Worm (Caenorhabditis elegans) whole organism, L3 larva: ENCODE data around the gene srz-58.

Experiments
- R02D3.7 ChIP-seq: fragments of 150-350 bp; optimal IDR thresholded peaks from 2 replicates; lab custom pipeline; 2014; ENCODE audit warnings: missing biosample characterization, missing genetic modification characterization
- ZK546.5 ChIP-seq: sonication (generic microtip); optimal IDR thresholded peaks from 2 replicates; lab custom pipeline; 2017; ENCODE audit warnings: missing biosample characterization, missing genetic modification characterization
- aly-2 ChIP-seq: fragments of 150-350 bp; optimal IDR thresholded peaks from 2 replicates; lab custom pipeline; 2014; ENCODE audit warnings: missing biosample characterization, missing genetic modification characterization
- ama-1 ChIP-seq: fragments of 150-350 bp; optimal IDR thresholded peaks from 2 replicates; lab custom pipeline; 2018
- ceh-28 ChIP-seq: fragments of 150-350 bp; optimal IDR thresholded peaks from 2 replicates; lab custom pipeline; 2014; ENCODE audit warnings: missing biosample characterization, missing genetic modification reagents, missing genetic modification characterization
- ceh-82 ChIP-seq: fragments of 150-350 bp; optimal IDR thresholded peaks from 2 replicates; lab custom pipeline; 2014; ENCODE audit warnings: missing biosample characterization, missing genetic modification characterization
- ceh-9 ChIP-seq: sonication (generic microtip); optimal IDR thresholded peaks from 2 replicates; lab custom pipeline; 2018; ENCODE audit warnings: missing biosample characterization, missing genetic modification characterization
- egl-5 ChIP-seq: fragments of 150-350 bp; optimal IDR thresholded peaks from 2 replicates; lab custom pipeline; 2017; ENCODE audit warnings: missing biosample characterization, missing genetic modification reagents, missing genetic modification characterization, inconsistent platforms
- elt-2 ChIP-seq: sonication (generic microtip); optimal IDR thresholded peaks from 2 replicates; lab custom pipeline; 2016; ENCODE audit warnings: missing genetic modification reagents, mild to moderate bottlenecking, missing genetic modification characterization, missing compliant biosample characterization
- elt-3 ChIP-seq, 3 experiments: fragments of 150-350 bp in 1 of 3; sonication (generic microtip) in 2 of 3; optimal IDR thresholded peaks; 2 replicates in 2 of 3; 4 replicates in 1 of 3; lab custom pipeline; 2014 to 2017; ENCODE audit warnings: missing biosample characterization in 3 of 3, missing genetic modification characterization in 3 of 3
- fkh-2 ChIP-seq: fragments of 150-350 bp; optimal IDR thresholded peaks from 2 replicates; lab custom pipeline; 2014; ENCODE audit warnings: missing biosample characterization, missing genetic modification reagents, missing genetic modification characterization
- fos-1 ChIP-seq: fragments of 150-350 bp; optimal IDR thresholded peaks from 2 replicates; lab custom pipeline; 2014; ENCODE audit warnings: missing biosample characterization, missing genetic modification characterization
- hmg-11 ChIP-seq: sonication (generic microtip); optimal IDR thresholded peaks from 2 replicates; lab custom pipeline; 2016; ENCODE audit warnings: missing genetic modification characterization, missing compliant biosample characterization
- lin-15B ChIP-seq: fragments of 150-350 bp; optimal IDR thresholded peaks from 2 replicates; lab custom pipeline; 2014; ENCODE audit warnings: missing biosample characterization, missing genetic modification characterization
- mdl-1 ChIP-seq: fragments of 150-350 bp; optimal IDR thresholded peaks from 2 replicates; lab custom pipeline; 2014; ENCODE audit warnings: missing biosample characterization, missing genetic modification characterization
- nfya-1 ChIP-seq: sonication (generic microtip); optimal IDR thresholded peaks from 2 replicates; lab custom pipeline; 2017; ENCODE audit warnings: missing genetic modification characterization, mild to moderate bottlenecking, missing compliant biosample characterization, antibody characterized with exemption, moderate library complexity; ENCODE audit not compliant: insufficient read depth
- nhr-11 ChIP-seq: fragments of 150-350 bp; optimal IDR thresholded peaks from 2 replicates; lab custom pipeline; 2014; ENCODE audit warnings: missing biosample characterization, missing genetic modification characterization
- nhr-237 ChIP-seq: fragments of 150-350 bp; optimal IDR thresholded peaks from 2 replicates; lab custom pipeline; 2014; ENCODE audit warnings: missing biosample characterization, missing genetic modification characterization
- nhr-25 ChIP-seq: sonication (generic microtip); optimal IDR thresholded peaks from 2 replicates; lab custom pipeline; 2017; ENCODE audit warnings: missing biosample characterization, missing genetic modification characterization
- nhr-28 ChIP-seq: fragments of 150-350 bp; optimal IDR thresholded peaks from 2 replicates; lab custom pipeline; 2014; ENCODE audit warnings: missing biosample characterization, missing genetic modification characterization
- nhr-43 ChIP-seq: sonication (generic microtip); optimal IDR thresholded peaks from 2 replicates; lab custom pipeline; 2016; ENCODE audit warnings: mild to moderate bottlenecking, missing genetic modification characterization, missing compliant biosample characterization; ENCODE audit not compliant: poor library complexity, severe bottlenecking
- nhr-77 ChIP-seq: fragments of 150-350 bp; optimal IDR thresholded peaks from 2 replicates; lab custom pipeline; 2014; ENCODE audit warnings: missing biosample characterization, missing genetic modification characterization
- pha-4 ChIP-seq: fragments of 150-350 bp; optimal IDR thresholded peaks from 2 replicates; lab custom pipeline; 2014; ENCODE audit warnings: missing biosample characterization, missing genetic modification reagents, missing genetic modification characterization
- pqm-1 ChIP-seq: fragments of 150-350 bp; optimal IDR thresholded peaks from 2 replicates; lab custom pipeline; 2017; ENCODE audit warnings: missing biosample characterization, missing genetic modification characterization, inconsistent platforms
- sea-2 ChIP-seq: fragments of 150-350 bp; sonication (generic microtip); optimal IDR thresholded peaks from 4 replicates; lab custom pipeline; 2014; ENCODE audit warnings: missing biosample characterization, missing genetic modification reagents, missing genetic modification characterization
- tbx-2 ChIP-seq: sonication (generic microtip); optimal IDR thresholded peaks from 2 replicates; lab custom pipeline; 2016; ENCODE audit warnings: mild to moderate bottlenecking, missing genetic modification characterization, missing compliant biosample characterization
- zag-1 ChIP-seq: fragments of 150-350 bp; optimal IDR thresholded peaks from 2 replicates; lab custom pipeline; 2014; ENCODE audit warnings: missing biosample characterization, missing genetic modification characterization
- ztf-11 ChIP-seq: fragments of 150-350 bp; optimal IDR thresholded peaks from 2 replicates; lab custom pipeline; 2014; ENCODE audit warnings: missing biosample characterization, missing genetic modification characterization
- ztf-4 ChIP-seq: fragments of 150-350 bp; optimal IDR thresholded peaks from 2 replicates; lab custom pipeline; 2014; ENCODE audit warnings: missing biosample characterization, missing genetic modification characterization

The srz-58 gene

ce11 chrV:17317786-17318185 is at the start of gene srz-58:
TSS of gene srz-58 (plus strand) at chrV:17318147.
- TF ChIP-seq tbx-2 (tag; lab: Kevin White, UChicago) (no peak), pqm-1 (no peak), nhr-11 (tag; lab: Kevin White, UChicago) (no peak)

ce11 chrV:17272112-17272511 is 45.8 kb upstream of the srz-58 start:
- no peak for TF ChIP-seq nhr-25 (tag; lab: Kevin White, UChicago)
- no peak for TF ChIP-seq nhr-77 (tag; lab: Kevin White, UChicago)
- TF ChIP-seq tbx-2 (tag; lab: Kevin White, UChicago), result no peak
- TF ChIP-seq hmg-11 (tag; lab: Kevin White, UChicago), result no peak

ce11 chrV:17273249-17273648 is 44.7 kb upstream of the srz-58 start, which contains the start of gene K10G4.10:
TSS of gene K10G4.10 (plus strand) at chrV:17273549.
- TF ChIP-seq nhr-43 (tag; lab: Kevin White, UChicago) (no peak), tbx-2 (tag; lab: Kevin White, UChicago) (no peak), sea-2 (GFP tag; lab: Kevin White, UChicago) (no peak), lin-15B (tag; lab: Kevin White, UChicago) (no peak), egl-5 (tag; lab: Kevin White, UChicago) (no peak), aly-2 (tag; lab: Kevin White, UChicago) (no peak), ceh-28 (tag; lab: Kevin White, UChicago) (no peak)

- TF ChIP-seq ceh-28 (tag; lab: Kevin White, UChicago), result no peak
- no peak for TF ChIP-seq nfya-1
- TF ChIP-seq ceh-9, result no peak
- TF ChIP-seq fos-1, result no peak
- no peak for TF ChIP-seq ztf-11 (tag; lab: Kevin White, UChicago)
- no peak for TF ChIP-seq nhr-237
- TF ChIP-seq elt-3 (tag; optimal IDR thresholded peaks at IDR 0.05; lab: Kevin White, UChicago), result no peak
- TF ChIP-seq lin-15B (tag; lab: Kevin White, UChicago), result no peak
- no peak for TF ChIP-seq ceh-82 (tag; lab: Kevin White, UChicago)
Measured at ce11 chrV:17284159-17284558, 33.8 kb upstream of the srz-58 start.

- TF ChIP-seq nhr-25 (tag; lab: Kevin White, UChicago) (no peak), ceh-82 (tag; lab: Kevin White, UChicago) (no peak), ceh-9 (no peak), pha-4 (tag; lab: Kevin White, UChicago) (no peak), elt-2 (tag; lab: Kevin White, UChicago) (no peak), R02D3.7 (tag; lab: Kevin White, UChicago) (no peak), ztf-11 (tag; lab: Kevin White, UChicago) (no peak), fos-1 (no peak), ztf-4 (tag; lab: Kevin White, UChicago) (no peak), nhr-28 (tag; lab: Kevin White, UChicago) (no peak), ama-1 (lab: Kevin White, UChicago) (no peak)
Measured at ce11 chrV:17292740-17293139, 25.2 kb upstream of the srz-58 start.

ce11 chrV:17296443-17296842 is 21.5 kb upstream of the srz-58 start:
- TF ChIP-seq ZK546.5 (tag; lab: Kevin White, UChicago), result no peak
- TF ChIP-seq nhr-77 (tag; lab: Kevin White, UChicago), result no peak
- TF ChIP-seq mdl-1, result no peak
- no peak for TF ChIP-seq nhr-43 (tag; lab: Kevin White, UChicago)
- TF ChIP-seq lin-15B (tag; lab: Kevin White, UChicago), result no peak
- no peak for TF ChIP-seq ceh-9

ce11 chrV:17298657-17299056 is 19.3 kb upstream of the srz-58 start:
- no peak for TF ChIP-seq ceh-82 (tag; lab: Kevin White, UChicago)
- TF ChIP-seq ztf-11 (tag; lab: Kevin White, UChicago), result no peak
- TF ChIP-seq aly-2 (tag; lab: Kevin White, UChicago), result no peak
- no peak for TF ChIP-seq fkh-2 (tag; lab: Kevin White, UChicago)
- no peak for TF ChIP-seq pha-4 (tag; lab: Kevin White, UChicago)
- TF ChIP-seq zag-1, result no peak
- TF ChIP-seq nfya-1, result no peak
- TF ChIP-seq, all 47 proteins: peak for 0
